Worm (Caenorhabditis elegans) whole organism, young adult: ENCODE data around the gene best-2.
A peak's percentile ranks its signal among the peaks of the same experiment; 100 is the strongest.

ENCODE experiments used
- F33H1.4 ChIP-seq: fragments of 200-800 bp; sonication (Bioruptor generic); IDR thresholded peaks from 2 replicates; pipeline ENCODE4 v1.3.6; 2022; ENCODE audit warnings: missing genetic modification reagents, missing genetic modification characterization, missing compliant biosample characterization
- F52B5.7 ChIP-seq: sonication (generic microtip); optimal IDR thresholded peaks from 2 replicates; lab custom pipeline; 2016; ENCODE audit warnings: mild to moderate bottlenecking, missing genetic modification characterization, missing compliant biosample characterization
- K12H6.12 ChIP-seq: fragments of 200-800 bp; sonication (Bioruptor generic); optimal IDR thresholded peaks from 2 replicates; lab custom pipeline; 2018; ENCODE audit warnings: mild to moderate bottlenecking, missing genetic modification characterization, missing compliant biosample characterization
- Y67H2A.10 ChIP-seq: fragments of 200-800 bp; sonication (Bioruptor generic); conservative IDR thresholded peaks from 2 replicates; pipeline ENCODE4 v1.3.6; 2022; ENCODE audit warnings: missing genetic modification reagents, missing genetic modification characterization, missing compliant biosample characterization
- Y79H2A.3 ChIP-seq: fragments of 200-800 bp; sonication (Bioruptor generic); conservative IDR thresholded peaks from 2 replicates; pipeline ENCODE4 v1.3.6; 2022; ENCODE audit warnings: missing genetic modification reagents, missing genetic modification characterization, missing compliant biosample characterization
- ama-1 ChIP-seq, 3 experiments: fragments of 150-350 bp in 1 of 3; sonication (generic microtip) in 2 of 3; optimal IDR thresholded peaks; 2 replicates each; lab custom pipeline; 2014 to 2018; ENCODE audit warnings: missing biosample characterization in 2 of 3, missing genetic modification characterization in 2 of 3, missing genetic modification reagents in 2 of 3
- atf-7 ChIP-seq: sonication (generic microtip); optimal IDR thresholded peaks from 2 replicates; lab custom pipeline; 2017; ENCODE audit warnings: mild to moderate bottlenecking, missing genetic modification characterization, missing compliant biosample characterization
- attf-6 ChIP-seq: fragments of 200-800 bp; sonication (Bioruptor generic); IDR thresholded peaks from 2 replicates; pipeline ENCODE4 v1.3.6; 2022; ENCODE audit warnings: missing genetic modification reagents, missing genetic modification characterization, missing compliant biosample characterization
- cebp-2 ChIP-seq: fragments of 200-800 bp; sonication (Bioruptor generic); IDR thresholded peaks from 2 replicates; pipeline ENCODE4 v1.3.6; 2022; ENCODE audit warnings: missing genetic modification characterization, missing compliant biosample characterization
- ceh-100 ChIP-seq: fragments of 200-800 bp; sonication (Bioruptor generic); IDR thresholded peaks from 2 replicates; pipeline ENCODE4 v1.3.6; 2022; ENCODE audit warnings: missing genetic modification reagents, missing genetic modification characterization, missing compliant biosample characterization
- chd-7 ChIP-seq: sonication (generic microtip); optimal IDR thresholded peaks from 2 replicates; lab custom pipeline; 2016; ENCODE audit warnings: mild to moderate bottlenecking, missing genetic modification characterization, moderate library complexity, missing compliant biosample characterization
- dpff-1 ChIP-seq: sonication (generic microtip); optimal IDR thresholded peaks from 2 replicates; lab custom pipeline; 2017; ENCODE audit warnings: mild to moderate bottlenecking, missing genetic modification characterization, missing compliant biosample characterization
- egl-44 ChIP-seq: fragments of 200-800 bp; sonication (Bioruptor generic); IDR thresholded peaks from 2 replicates; pipeline ENCODE4 v1.3.6; 2022; ENCODE audit warnings: missing genetic modification reagents, missing genetic modification characterization, missing compliant biosample characterization
- ekl-4 ChIP-seq: fragments of 200-800 bp; sonication (Bioruptor generic); IDR thresholded peaks from 2 replicates; pipeline ENCODE4 v1.3.6; 2022; ENCODE audit warnings: missing genetic modification reagents, missing genetic modification characterization, missing compliant biosample characterization
- hmg-1.2 ChIP-seq: fragments of 200-800 bp; sonication (Bioruptor generic); IDR thresholded peaks from 2 replicates; pipeline ENCODE4 v1.3.6; 2022; ENCODE audit warnings: missing genetic modification reagents, missing genetic modification characterization, missing compliant biosample characterization
- hmg-20 ChIP-seq: fragments of 200-800 bp; sonication (Bioruptor generic); IDR thresholded peaks from 2 replicates; pipeline ENCODE4 v1.3.6; 2022; ENCODE audit warnings: missing genetic modification reagents, missing genetic modification characterization, missing compliant biosample characterization
- hrde-1 ChIP-seq: sonication (generic microtip); optimal IDR thresholded peaks from 2 replicates; lab custom pipeline; 2016; ENCODE audit warnings: missing genetic modification characterization, mild to moderate bottlenecking, missing compliant biosample characterization, moderate library complexity, missing genotype, missing genetic modification reagents, borderline replicate concordance
- lag-1 ChIP-seq: fragments of 200-800 bp; sonication (Bioruptor generic); IDR thresholded peaks from 2 replicates; pipeline ENCODE4 v1.3.6; 2022; ENCODE audit warnings: missing genetic modification reagents, missing genetic modification characterization, missing compliant biosample characterization
- lsl-1 ChIP-seq: fragments of 200-800 bp; sonication (Bioruptor generic); optimal IDR thresholded peaks from 2 replicates; lab custom pipeline; 2018; ENCODE audit warnings: mild to moderate bottlenecking, missing genetic modification characterization, moderate library complexity, missing compliant biosample characterization
- madf-6 ChIP-seq: fragments of 200-800 bp; sonication (Bioruptor generic); IDR thresholded peaks from 2 replicates; pipeline ENCODE4 v1.3.6; 2022; ENCODE audit warnings: missing genetic modification reagents, missing genetic modification characterization, missing compliant biosample characterization
- madf-8 ChIP-seq: fragments of 200-800 bp; sonication (Bioruptor generic); conservative IDR thresholded peaks from 2 replicates; pipeline ENCODE4 v1.3.6; 2022; ENCODE audit warnings: missing genetic modification reagents, missing genetic modification characterization, missing compliant biosample characterization
- nfya-1 ChIP-seq: sonication (generic microtip); optimal IDR thresholded peaks from 2 replicates; lab custom pipeline; 2017; ENCODE audit warnings: antibody characterized with exemption, missing compliant biosample characterization, missing genetic modification characterization, borderline replicate concordance; ENCODE audit not compliant: insufficient read depth
- nfya-2 ChIP-seq: fragments of 200-800 bp; sonication (Bioruptor generic); IDR thresholded peaks from 2 replicates; pipeline ENCODE4 v1.3.6; 2022; ENCODE audit warnings: missing genetic modification reagents, missing genetic modification characterization, missing compliant biosample characterization
- nhr-120 ChIP-seq: fragments of 200-800 bp; sonication (Bioruptor generic); IDR thresholded peaks from 2 replicates; pipeline ENCODE4 v1.3.6; 2022; ENCODE audit warnings: missing genetic modification characterization, missing compliant biosample characterization
- nhr-27 ChIP-seq: fragments of 200-800 bp; sonication (Bioruptor generic); optimal IDR thresholded peaks from 2 replicates; lab custom pipeline; 2018; ENCODE audit warnings: mild to moderate bottlenecking, missing genetic modification characterization, moderate library complexity, missing compliant biosample characterization
- pbrm-1 ChIP-seq: fragments of 200-800 bp; sonication (Bioruptor generic); IDR thresholded peaks from 2 replicates; pipeline ENCODE4 v1.3.6; 2022; ENCODE audit warnings: missing genetic modification reagents, missing genetic modification characterization, missing compliant biosample characterization
- pha-4 ChIP-seq: fragments of 150-350 bp; sonication (generic microtip); optimal IDR thresholded peaks from 2 replicates; lab custom pipeline; 2014; ENCODE audit warnings: missing biosample characterization, missing genetic modification reagents, missing genetic modification characterization
- repo-1 ChIP-seq: sonication (generic microtip); optimal IDR thresholded peaks from 2 replicates; lab custom pipeline; 2017; ENCODE audit warnings: mild to moderate bottlenecking, missing genetic modification characterization, missing compliant biosample characterization
- somi-1 ChIP-seq: fragments of 200-800 bp; sonication (Bioruptor generic); optimal IDR thresholded peaks from 2 replicates; lab custom pipeline; 2018; ENCODE audit warnings: mild to moderate bottlenecking, missing genetic modification characterization, missing compliant biosample characterization
- zfh-2 ChIP-seq: fragments of 200-800 bp; sonication (Bioruptor generic); conservative IDR thresholded peaks from 2 replicates; pipeline ENCODE4 v1.3.6; 2022; ENCODE audit warnings: missing genetic modification reagents, missing genetic modification characterization, missing compliant biosample characterization
- ztf-22 ChIP-seq: fragments of 200-800 bp; sonication (Bioruptor generic); optimal IDR thresholded peaks from 2 replicates; lab custom pipeline; 2018; ENCODE audit warnings: mild to moderate bottlenecking, missing genetic modification characterization, moderate library complexity, missing compliant biosample characterization

Gene best-2

ce11 chrIV:13127720-13128119, 14.8 kb upstream of the best-2 start:
- TF ChIP-seq cebp-2 (GFP tag; lab: Robert Waterston, UW) (0 out of 2 replicates have a peak, but pooled peaks have one; percentile 51), ama-1 (optimal IDR thresholded peaks at IDR 0.05; lab: Kevin White, UChicago) (no peak), ama-1 (GFP tag; optimal IDR thresholded peaks at IDR 0.05; lab: Kevin White, UChicago) (no peak)

ce11 chrIV:13125999-13126398, 13.1 kb upstream of the best-2 start:
- TF ChIP-seq zfh-2 (GFP tag; lab: Robert Waterston, UW) (0 out of 2 replicates have a peak, but pooled peaks have one; percentile 15), cebp-2 (GFP tag; lab: Robert Waterston, UW) (0 out of 2 replicates have a peak, but pooled peaks have one; percentile 41), egl-44 (no peak)

ce11 chrIV:13121396-13121795, 8.5 kb upstream of the best-2 start:
- no peak for TF ChIP-seq dpff-1
- TF ChIP-seq ceh-100 (GFP tag; lab: Robert Waterston, UW), result no peak
- TF ChIP-seq attf-6 (GFP tag; lab: Robert Waterston, UW), result no peak
- TF ChIP-seq hmg-1.2 (GFP tag; lab: Robert Waterston, UW), result no peak
- no peak for TF ChIP-seq nfya-2 (GFP tag; lab: Robert Waterston, UW)
- TF ChIP-seq repo-1, result no peak
- TF ChIP-seq hrde-1, result no peak

ce11 chrIV:13118794-13119193, 5.9 kb upstream of the best-2 start, which contains the start of gene unc-30:
unc-30 (plus strand) TSS chrIV:13118977.
- TF ChIP-seq chd-7 (no peak), F33H1.4 (GFP tag; lab: Robert Waterston, UW) (no peak), hrde-1 (no peak), K12H6.12 (tag; lab: Kevin White, UChicago) (peak; percentile 38), madf-6 (GFP tag; lab: Robert Waterston, UW) (no peak), somi-1 (GFP tag; lab: Kevin White, UChicago) (no peak), pha-4 (no peak), atf-7 (tag; lab: Kevin White, UChicago) (no peak)

ce11 chrIV:13116679-13117078, 3.8 kb upstream of the best-2 start:
- no peak for TF ChIP-seq nhr-27
- no peak for TF ChIP-seq attf-6 (GFP tag; lab: Robert Waterston, UW)
- TF ChIP-seq repo-1, result no peak
- TF ChIP-seq nhr-120 (GFP tag; lab: Robert Waterston, UW), result no peak

ce11 chrIV:13110876-13111275, 2.0 kb downstream of the best-2 start:
- TF ChIP-seq pbrm-1 (GFP tag; lab: Robert Waterston, UW) (no peak), ztf-22 (GFP tag; lab: Kevin White, UChicago) (no peak), Y67H2A.10 (GFP tag; lab: Robert Waterston, UW) (no peak), somi-1 (GFP tag; lab: Kevin White, UChicago) (no peak), ekl-4 (GFP tag; lab: Robert Waterston, UW) (no peak), lag-1 (no peak), nfya-1 (tag; lab: Kevin White, UChicago) (no peak), repo-1 (no peak), lsl-1 (GFP tag; lab: Kevin White, UChicago) (no peak), Y79H2A.3 (GFP tag; lab: Robert Waterston, UW) (no peak), F52B5.7 (tag; lab: Kevin White, UChicago) (no peak), dpff-1 (no peak), K12H6.12 (tag; lab: Kevin White, UChicago) (no peak), madf-8 (no peak), hmg-20 (GFP tag; lab: Robert Waterston, UW) (no peak)
